Worm (Caenorhabditis elegans) whole organism, late embryonic: Measurements from ENCODE around the gene wdr-62.

ENCODE experiments used
- C08G9.2 ChIP-seq: sonication (generic microtip); optimal IDR thresholded peaks from 2 replicates; lab custom pipeline; 2016; ENCODE audit warnings: mild to moderate bottlenecking, missing genetic modification characterization, moderate library complexity, missing compliant biosample characterization
- C38D4.7 ChIP-seq: fragments of 200-800 bp; sonication (Bioruptor generic); optimal IDR thresholded peaks from 2 replicates; lab custom pipeline; 2018; ENCODE audit warnings: mild to moderate bottlenecking, missing genetic modification characterization, moderate library complexity, missing compliant biosample characterization
- F13H6.1 ChIP-seq: sonication (generic microtip); optimal IDR thresholded peaks from 2 replicates; lab custom pipeline; 2016; ENCODE audit warnings: missing genetic modification characterization, missing compliant biosample characterization
- Y22D7AL.16 ChIP-seq: sonication (generic microtip); optimal IDR thresholded peaks from 2 replicates; lab custom pipeline; 2016; ENCODE audit warnings: missing genetic modification characterization, missing compliant biosample characterization
- ahr-1 ChIP-seq: sonication (generic microtip); optimal IDR thresholded peaks from 2 replicates; lab custom pipeline; 2016; ENCODE audit warnings: missing genetic modification characterization, missing compliant biosample characterization
- ceh-18 ChIP-seq: sonication (generic microtip); optimal IDR thresholded peaks from 2 replicates; lab custom pipeline; 2016; ENCODE audit warnings: missing genetic modification characterization, missing compliant biosample characterization
- ceh-19 ChIP-seq: fragments of 200-800 bp; sonication (Bioruptor generic); optimal IDR thresholded peaks from 2 replicates; lab custom pipeline; 2018; ENCODE audit warnings: mild to moderate bottlenecking, missing genetic modification characterization, missing compliant biosample characterization
- ceh-2 ChIP-seq: sonication (generic microtip); optimal IDR thresholded peaks from 2 replicates; lab custom pipeline; 2016; ENCODE audit warnings: missing genotype, missing genetic modification characterization, missing compliant biosample characterization
- ceh-34 ChIP-seq: sonication (generic microtip); optimal IDR thresholded peaks from 2 replicates; lab custom pipeline; 2016; ENCODE audit warnings: mild to moderate bottlenecking, missing genetic modification characterization, missing compliant biosample characterization
- ceh-45 ChIP-seq: fragments of 200-800 bp; sonication (Bioruptor generic); IDR thresholded peaks from 2 replicates; pipeline ENCODE4 v1.3.6; 2022; ENCODE audit warnings: missing genetic modification reagents, missing genetic modification characterization, missing compliant biosample characterization
- ceh-9 ChIP-seq: sonication (generic microtip); optimal IDR thresholded peaks from 2 replicates; lab custom pipeline; 2016; ENCODE audit warnings: mild to moderate bottlenecking, missing genetic modification characterization, inconsistent platforms, missing compliant biosample characterization
- dve-1 ChIP-seq: sonication (generic microtip); optimal IDR thresholded peaks from 2 replicates; lab custom pipeline; 2017; ENCODE audit warnings: antibody characterized with exemption, mild to moderate bottlenecking, missing genetic modification characterization, missing compliant biosample characterization
- elt-2 ChIP-seq: sonication (generic microtip); optimal IDR thresholded peaks from 2 replicates; lab custom pipeline; 2016; ENCODE audit warnings: missing genetic modification reagents, missing genetic modification characterization, missing compliant biosample characterization
- elt-4 ChIP-seq: sonication (generic microtip); optimal IDR thresholded peaks from 2 replicates; lab custom pipeline; 2016; ENCODE audit warnings: missing genetic modification characterization, missing compliant biosample characterization
- ets-4 ChIP-seq: sonication (generic microtip); optimal IDR thresholded peaks from 2 replicates; lab custom pipeline; 2016; ENCODE audit warnings: missing genetic modification characterization, missing compliant biosample characterization
- fax-1 ChIP-seq: sonication (generic microtip); optimal IDR thresholded peaks from 2 replicates; lab custom pipeline; 2016; ENCODE audit warnings: missing genotype, missing genetic modification characterization, missing compliant biosample characterization
- fkh-6 ChIP-seq: sonication (generic microtip); optimal IDR thresholded peaks from 2 replicates; lab custom pipeline; 2016; ENCODE audit warnings: missing genetic modification characterization, missing compliant biosample characterization
- gmeb-2 ChIP-seq: sonication (generic microtip); optimal IDR thresholded peaks from 2 replicates; lab custom pipeline; 2016; ENCODE audit warnings: missing genetic modification characterization, inconsistent platforms, missing compliant biosample characterization
- hlh-15 ChIP-seq: sonication (generic microtip); optimal IDR thresholded peaks from 2 replicates; lab custom pipeline; 2016; ENCODE audit warnings: missing genetic modification characterization, missing compliant biosample characterization
- hlh-6 ChIP-seq: sonication (generic microtip); optimal IDR thresholded peaks from 2 replicates; lab custom pipeline; 2016; ENCODE audit warnings: missing genotype, missing genetic modification characterization, missing compliant biosample characterization
- hlh-8 ChIP-seq: sonication (generic microtip); optimal IDR thresholded peaks from 2 replicates; lab custom pipeline; 2016; ENCODE audit warnings: missing genotype, missing genetic modification characterization, missing compliant biosample characterization
- lin-11 ChIP-seq: fragments of 200-800 bp; sonication (Bioruptor generic); optimal IDR thresholded peaks from 2 replicates; lab custom pipeline; 2018; ENCODE audit warnings: mild to moderate bottlenecking, missing genetic modification characterization, missing compliant biosample characterization
- madf-2 ChIP-seq: sonication (generic microtip); optimal IDR thresholded peaks from 2 replicates; lab custom pipeline; 2017; ENCODE audit warnings: missing genetic modification characterization, missing compliant biosample characterization
- mec-3 ChIP-seq: sonication (generic microtip); optimal IDR thresholded peaks from 2 replicates; lab custom pipeline; 2016; ENCODE audit warnings: borderline replicate concordance, missing genetic modification characterization, missing compliant biosample characterization
- nfya-1 ChIP-seq: sonication (generic microtip); optimal IDR thresholded peaks from 2 replicates; lab custom pipeline; 2017; ENCODE audit warnings: missing genetic modification characterization, mild to moderate bottlenecking, missing compliant biosample characterization, antibody characterized with exemption, moderate library complexity
- nhr-11 ChIP-seq: fragments of 150-350 bp; optimal IDR thresholded peaks from 2 replicates; lab custom pipeline; 2014; ENCODE audit warnings: missing biosample characterization, missing genetic modification characterization
- odd-2 ChIP-seq: sonication (generic microtip); optimal IDR thresholded peaks from 2 replicates; lab custom pipeline; 2017; ENCODE audit warnings: antibody characterized with exemption, mild to moderate bottlenecking, missing genetic modification characterization, missing compliant biosample characterization
- pag-3 ChIP-seq: sonication (generic microtip); optimal IDR thresholded peaks from 2 replicates; lab custom pipeline; 2016; ENCODE audit warnings: missing compliant biosample characterization, missing genetic modification characterization, borderline replicate concordance
- pat-9 ChIP-seq: fragments of 200-800 bp; sonication (Bioruptor generic); optimal IDR thresholded peaks from 2 replicates; lab custom pipeline; 2018; ENCODE audit warnings: mild to moderate bottlenecking, missing genetic modification characterization, moderate library complexity, missing compliant biosample characterization
- pha-2 ChIP-seq: sonication (generic microtip); optimal IDR thresholded peaks from 2 replicates; lab custom pipeline; 2017; ENCODE audit warnings: mild to moderate bottlenecking, missing genetic modification characterization, missing compliant biosample characterization
- pqm-1 ChIP-seq: sonication (generic microtip); optimal IDR thresholded peaks from 2 replicates; lab custom pipeline; 2016; ENCODE audit warnings: missing genetic modification characterization, missing compliant biosample characterization
- ref-2 ChIP-seq: sonication (generic microtip); optimal IDR thresholded peaks from 2 replicates; lab custom pipeline; 2016; ENCODE audit warnings: missing genetic modification characterization, missing compliant biosample characterization
- tbx-7 ChIP-seq: sonication (generic microtip); optimal IDR thresholded peaks from 2 replicates; lab custom pipeline; 2016; ENCODE audit warnings: missing genotype, missing genetic modification characterization, missing compliant biosample characterization
- ttx-3 ChIP-seq: sonication (generic microtip); optimal IDR thresholded peaks from 2 replicates; lab custom pipeline; 2016; ENCODE audit warnings: missing genetic modification reagents, missing genetic modification characterization, missing compliant biosample characterization
- unc-42 ChIP-seq: sonication (generic microtip); optimal IDR thresholded peaks from 2 replicates; lab custom pipeline; 2016; ENCODE audit warnings: missing genotype, missing genetic modification characterization, missing compliant biosample characterization
- ztf-16 ChIP-seq: sonication (generic microtip); optimal IDR thresholded peaks from 2 replicates; lab custom pipeline; 2017; ENCODE audit warnings: missing genetic modification characterization, missing compliant biosample characterization

Gene wdr-62

DNA sequence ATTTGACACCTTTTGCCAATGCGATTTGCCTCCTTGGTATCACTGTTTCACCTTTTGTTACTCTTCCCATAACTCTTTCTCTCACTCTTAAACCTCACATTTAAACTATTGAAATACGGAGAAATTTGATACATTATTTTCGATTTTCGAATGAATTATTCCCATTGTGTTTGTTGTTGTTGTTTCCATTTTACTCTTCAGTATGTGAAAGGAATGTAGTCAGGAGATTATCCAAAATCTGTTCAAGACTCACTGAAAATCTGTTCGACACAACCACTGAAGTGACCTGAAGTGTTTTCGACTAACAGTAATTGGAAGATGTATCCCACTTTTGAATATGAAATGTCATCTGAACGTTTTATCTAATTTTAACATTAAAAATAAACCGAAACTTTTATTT is 2.8 kb upstream of the wdr-62 start:
- TF ChIP-seq pag-3 (tag; lab: Kevin White, UChicago) = no peak
- no peak for TF ChIP-seq ahr-1 (tag; lab: Kevin White, UChicago)
- no peak for TF ChIP-seq hlh-15
- TF ChIP-seq, all 69 proteins: peak for 0

DNA sequence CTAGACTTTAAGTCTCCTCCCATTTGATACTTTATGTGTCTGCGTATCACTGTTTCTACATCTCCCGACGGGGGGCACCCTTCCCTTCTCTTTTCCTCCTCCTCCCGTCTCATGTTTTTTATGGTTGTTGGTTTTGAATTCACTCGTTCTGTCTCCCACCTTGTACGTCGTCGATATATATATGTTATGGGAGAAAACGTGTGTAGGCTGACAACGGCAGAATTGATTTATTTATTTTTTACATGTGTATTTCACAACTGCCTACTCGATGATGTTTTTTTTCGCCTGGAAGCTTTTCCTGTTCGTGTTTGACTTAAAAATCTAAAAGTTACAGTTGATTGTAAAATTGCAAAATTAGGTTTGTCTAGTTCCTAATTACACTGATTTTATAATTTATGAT is 1.4 kb upstream of the wdr-62 start:
- TF ChIP-seq ceh-34 (peak; percentile 15), ceh-19 (GFP tag; lab: Kevin White, UChicago) (no peak), pag-3 (tag; lab: Kevin White, UChicago) (no peak), fax-1 (tag; lab: Kevin White, UChicago) (no peak), elt-4 (tag; lab: Kevin White, UChicago) (no peak)
- TF ChIP-seq, all 69 proteins: peak for 1

- no peak for TF ChIP-seq mec-3
- peak; percentile 35 for TF ChIP-seq pqm-1 (tag; lab: Kevin White, UChicago)
- no peak for TF ChIP-seq ceh-18 (tag; lab: Kevin White, UChicago)
- TF ChIP-seq elt-2 (tag; lab: Kevin White, UChicago) = peak; percentile 88
These were observed 739 bp upstream of the wdr-62 start for ce11 chrV:9443109-9443508.

ce11 chrV:9444618-9445017 is 770 bp downstream of the wdr-62 start:
- TF ChIP-seq tbx-7 (tag; lab: Kevin White, UChicago) (no peak), hlh-8 (tag; lab: Kevin White, UChicago) (no peak), madf-2 (tag; lab: Kevin White, UChicago) (no peak), pat-9 (tag; lab: Kevin White, UChicago) (no peak), ztf-16 (tag; lab: Kevin White, UChicago) (no peak), odd-2 (no peak), ceh-9 (tag; lab: Kevin White, UChicago) (no peak), gmeb-2 (tag; lab: Kevin White, UChicago) (no peak), nfya-1 (tag; lab: Kevin White, UChicago) (no peak), ttx-3 (tag; lab: Kevin White, UChicago) (no peak), elt-4 (tag; lab: Kevin White, UChicago) (no peak), ceh-2 (tag; lab: Kevin White, UChicago) (no peak), fkh-6 (tag; lab: Kevin White, UChicago) (no peak), C08G9.2 (tag; lab: Kevin White, UChicago) (no peak), pag-3 (tag; lab: Kevin White, UChicago) (no peak), ets-4 (tag; lab: Kevin White, UChicago) (no peak), dve-1 (tag; lab: Kevin White, UChicago) (no peak), lin-11 (no peak)

- TF ChIP-seq C38D4.7 (no peak), Y22D7AL.16 (no peak), F13H6.1 (tag; lab: Kevin White, UChicago) (no peak), C08G9.2 (tag; lab: Kevin White, UChicago) (no peak), ref-2 (tag; lab: Kevin White, UChicago) (no peak), unc-42 (no peak), hlh-15 (no peak), ceh-45 (no peak), nhr-11 (tag; lab: Kevin White, UChicago) (no peak)
These were observed 7.6 kb downstream of the wdr-62 start for ce11 chrV:9451485-9451884.

- no peak for TF ChIP-seq dve-1 (tag; lab: Kevin White, UChicago)
- TF ChIP-seq hlh-6 (tag; lab: Kevin White, UChicago) = no peak
- TF ChIP-seq pha-2 (tag; lab: Kevin White, UChicago) = no peak
- no peak for TF ChIP-seq ceh-9 (tag; lab: Kevin White, UChicago)
- no peak for TF ChIP-seq hlh-8 (tag; lab: Kevin White, UChicago)
- TF ChIP-seq hlh-15 = no peak
- no peak for TF ChIP-seq fkh-6 (tag; lab: Kevin White, UChicago)
- TF ChIP-seq ref-2 (tag; lab: Kevin White, UChicago) = no peak
- no peak for TF ChIP-seq odd-2
These were observed 9.5 kb downstream of the wdr-62 start for ce11 chrV:9453333-9453732.
